Worm (Caenorhabditis elegans) whole organism, young adult: ENCODE results near the gene timm-17B.2.

Experiments used
- C17E4.6 ChIP-seq: fragments of 200-800 bp; sonication (Bioruptor generic); IDR thresholded peaks from 2 replicates; pipeline ENCODE4 v1.3.6; 2022; ENCODE audit warnings: missing genetic modification reagents, missing genetic modification characterization, missing compliant biosample characterization
- F10E7.11 ChIP-seq: sonication (generic microtip); optimal IDR thresholded peaks from 2 replicates; lab custom pipeline; 2017; ENCODE audit warnings: mild to moderate bottlenecking, missing genetic modification characterization, moderate library complexity, missing compliant biosample characterization
- F22D6.2 ChIP-seq: sonication (generic microtip); optimal IDR thresholded peaks from 2 replicates; lab custom pipeline; 2016; ENCODE audit warnings: mild to moderate bottlenecking, missing genetic modification characterization, missing compliant biosample characterization
- F37B4.10 ChIP-seq: fragments of 200-800 bp; sonication (Bioruptor generic); IDR thresholded peaks from 2 replicates; pipeline ENCODE4 v1.3.6; 2022; ENCODE audit warnings: missing genetic modification characterization, missing compliant biosample characterization
- T07F8.4 ChIP-seq: sonication (generic microtip); optimal IDR thresholded peaks from 2 replicates; lab custom pipeline; 2016; ENCODE audit warnings: mild to moderate bottlenecking, missing genetic modification characterization, moderate library complexity, missing compliant biosample characterization
- Y67H2A.10 ChIP-seq: fragments of 200-800 bp; sonication (Bioruptor generic); conservative IDR thresholded peaks from 2 replicates; pipeline ENCODE4 v1.3.6; 2022; ENCODE audit warnings: missing genetic modification reagents, missing genetic modification characterization, missing compliant biosample characterization
- Y79H2A.3 ChIP-seq: fragments of 200-800 bp; sonication (Bioruptor generic); conservative IDR thresholded peaks from 2 replicates; pipeline ENCODE4 v1.3.6; 2022; ENCODE audit warnings: missing genetic modification reagents, missing genetic modification characterization, missing compliant biosample characterization
- akir-1 ChIP-seq: fragments of 200-800 bp; sonication (Bioruptor generic); optimal IDR thresholded peaks from 2 replicates; lab custom pipeline; 2018; ENCODE audit warnings: mild to moderate bottlenecking, missing genetic modification characterization, moderate library complexity, missing compliant biosample characterization
- ama-1 ChIP-seq, 3 experiments: fragments of 150-350 bp in 1 of 3; sonication (generic microtip) in 2 of 3; optimal IDR thresholded peaks; 2 replicates each; lab custom pipeline; 2014 to 2018; ENCODE audit warnings: missing biosample characterization in 2 of 3, missing genetic modification characterization in 2 of 3, missing genetic modification reagents in 2 of 3
- aptf-2 ChIP-seq: fragments of 200-800 bp; sonication (Bioruptor generic); conservative IDR thresholded peaks from 2 replicates; pipeline ENCODE4 v1.3.6; 2022; ENCODE audit warnings: missing genetic modification reagents, missing genetic modification characterization, missing compliant biosample characterization
- athp-1 ChIP-seq: sonication (generic microtip); optimal IDR thresholded peaks from 2 replicates; lab custom pipeline; 2017; ENCODE audit warnings: mild to moderate bottlenecking, missing genetic modification characterization, missing compliant biosample characterization
- bed-2 ChIP-seq: fragments of 200-800 bp; sonication (Bioruptor generic); IDR thresholded peaks from 2 replicates; pipeline ENCODE4 v1.3.6; 2022; ENCODE audit warnings: missing genetic modification reagents, missing genetic modification characterization, missing compliant biosample characterization
- ceh-100 ChIP-seq: fragments of 200-800 bp; sonication (Bioruptor generic); IDR thresholded peaks from 2 replicates; pipeline ENCODE4 v1.3.6; 2022; ENCODE audit warnings: missing genetic modification reagents, missing genetic modification characterization, missing compliant biosample characterization
- ceh-58 ChIP-seq: fragments of 200-800 bp; sonication (Bioruptor generic); IDR thresholded peaks from 2 replicates; pipeline ENCODE4 v1.3.6; 2022; ENCODE audit warnings: missing genetic modification characterization, missing compliant biosample characterization
- chd-7 ChIP-seq: sonication (generic microtip); optimal IDR thresholded peaks from 2 replicates; lab custom pipeline; 2016; ENCODE audit warnings: mild to moderate bottlenecking, missing genetic modification characterization, moderate library complexity, missing compliant biosample characterization
- efl-1 ChIP-seq: fragments of 150-350 bp; optimal IDR thresholded peaks from 2 replicates; lab custom pipeline; 2014; ENCODE audit warnings: missing biosample characterization, missing genetic modification reagents, missing genetic modification characterization
- ets-4 ChIP-seq: fragments of 200-800 bp; sonication (Bioruptor generic); optimal IDR thresholded peaks from 2 replicates; lab custom pipeline; 2018; ENCODE audit warnings: mild to moderate bottlenecking, missing genetic modification characterization, missing compliant biosample characterization
- fkh-3 ChIP-seq: sonication (generic microtip); optimal IDR thresholded peaks from 2 replicates; lab custom pipeline; 2016; ENCODE audit warnings: mild to moderate bottlenecking, missing genetic modification characterization, missing compliant biosample characterization
- gei-17 ChIP-seq: fragments of 200-800 bp; sonication (Bioruptor generic); optimal IDR thresholded peaks from 2 replicates; lab custom pipeline; 2018; ENCODE audit warnings: mild to moderate bottlenecking, missing genetic modification characterization, missing compliant biosample characterization
- him-1 ChIP-seq: sonication (generic microtip); optimal IDR thresholded peaks from 2 replicates; lab custom pipeline; 2016; ENCODE audit warnings: missing genotype, missing genetic modification reagents, missing genetic modification characterization, missing compliant biosample characterization
- hlh-26 ChIP-seq: fragments of 200-800 bp; sonication (Bioruptor generic); conservative IDR thresholded peaks from 2 replicates; pipeline ENCODE4 v1.3.6; 2022; ENCODE audit warnings: missing genetic modification reagents, missing genetic modification characterization, missing compliant biosample characterization
- let-526 ChIP-seq: fragments of 200-800 bp; sonication (Bioruptor generic); IDR thresholded peaks from 2 replicates; pipeline ENCODE4 v1.3.6; 2022; ENCODE audit warnings: missing genetic modification reagents, missing genetic modification characterization, missing compliant biosample characterization
- lin-35 ChIP-seq, 3 experiments: fragments of 150-350 bp in 2 of 3; sonication (generic microtip) in 1 of 3; optimal IDR thresholded peaks; 2 replicates each; lab custom pipeline; 2014 to 2018; ENCODE audit warnings: missing biosample characterization in 3 of 3, missing genetic modification characterization in 3 of 3, missing genetic modification reagents in 3 of 3
- lsl-1 ChIP-seq: fragments of 200-800 bp; sonication (Bioruptor generic); optimal IDR thresholded peaks from 2 replicates; lab custom pipeline; 2018; ENCODE audit warnings: mild to moderate bottlenecking, missing genetic modification characterization, moderate library complexity, missing compliant biosample characterization
- lsy-27 ChIP-seq: sonication (generic microtip); optimal IDR thresholded peaks from 2 replicates; lab custom pipeline; 2017; ENCODE audit warnings: missing genetic modification characterization, mild to moderate bottlenecking, missing compliant biosample characterization, antibody characterized with exemption, missing genotype, borderline replicate concordance; ENCODE audit not compliant: insufficient read depth
- madf-10 ChIP-seq: sonication (generic microtip); optimal IDR thresholded peaks from 2 replicates; lab custom pipeline; 2016; ENCODE audit warnings: mild to moderate bottlenecking, missing genetic modification characterization, missing compliant biosample characterization
- mel-28 ChIP-seq: sonication (generic microtip); optimal IDR thresholded peaks from 2 replicates; lab custom pipeline; 2016; ENCODE audit warnings: borderline replicate concordance, mild to moderate bottlenecking, missing genetic modification characterization, missing compliant biosample characterization
- nfya-1 ChIP-seq: sonication (generic microtip); optimal IDR thresholded peaks from 2 replicates; lab custom pipeline; 2017; ENCODE audit warnings: antibody characterized with exemption, missing compliant biosample characterization, missing genetic modification characterization, borderline replicate concordance; ENCODE audit not compliant: insufficient read depth
- nfya-2 ChIP-seq: fragments of 200-800 bp; sonication (Bioruptor generic); IDR thresholded peaks from 2 replicates; pipeline ENCODE4 v1.3.6; 2022; ENCODE audit warnings: missing genetic modification reagents, missing genetic modification characterization, missing compliant biosample characterization
- nhr-120 ChIP-seq: fragments of 200-800 bp; sonication (Bioruptor generic); IDR thresholded peaks from 2 replicates; pipeline ENCODE4 v1.3.6; 2022; ENCODE audit warnings: missing genetic modification characterization, missing compliant biosample characterization
- nhr-27 ChIP-seq: fragments of 200-800 bp; sonication (Bioruptor generic); optimal IDR thresholded peaks from 2 replicates; lab custom pipeline; 2018; ENCODE audit warnings: mild to moderate bottlenecking, missing genetic modification characterization, moderate library complexity, missing compliant biosample characterization
- nhr-90 ChIP-seq: sonication (generic microtip); optimal IDR thresholded peaks from 2 replicates; lab custom pipeline; 2016; ENCODE audit warnings: missing genotype, mild to moderate bottlenecking, missing genetic modification characterization, missing compliant biosample characterization
- pbrm-1 ChIP-seq: fragments of 200-800 bp; sonication (Bioruptor generic); IDR thresholded peaks from 2 replicates; pipeline ENCODE4 v1.3.6; 2022; ENCODE audit warnings: missing genetic modification reagents, missing genetic modification characterization, missing compliant biosample characterization
- pha-4 ChIP-seq: fragments of 150-350 bp; sonication (generic microtip); optimal IDR thresholded peaks from 2 replicates; lab custom pipeline; 2014; ENCODE audit warnings: missing biosample characterization, missing genetic modification reagents, missing genetic modification characterization
- rec-8 ChIP-seq, 2 experiments: sonication (generic microtip); optimal IDR thresholded peaks; 2 replicates each; lab custom pipeline; 2016; ENCODE audit warnings: mild to moderate bottlenecking in 2 of 2, missing genetic modification characterization in 2 of 2, missing genetic modification reagents in 2 of 2, missing genotype in 2 of 2, missing biosample characterization in 1 of 2, missing compliant biosample characterization in 1 of 2, moderate library complexity in 1 of 2
- repo-1 ChIP-seq: sonication (generic microtip); optimal IDR thresholded peaks from 2 replicates; lab custom pipeline; 2017; ENCODE audit warnings: mild to moderate bottlenecking, missing genetic modification characterization, missing compliant biosample characterization
- sdz-38 ChIP-seq: sonication (generic microtip); optimal IDR thresholded peaks from 2 replicates; lab custom pipeline; 2016; ENCODE audit warnings: missing genotype, missing genetic modification characterization, missing compliant biosample characterization
- snpc-1.1 ChIP-seq: sonication (generic microtip); optimal IDR thresholded peaks from 2 replicates; lab custom pipeline; 2017; ENCODE audit warnings: missing genetic modification characterization, mild to moderate bottlenecking, missing compliant biosample characterization, antibody characterized with exemption, moderate library complexity, missing genotype, missing genetic modification reagents; ENCODE audit not compliant: insufficient read depth
- snpc-3.4 ChIP-seq: sonication (generic microtip); optimal IDR thresholded peaks from 2 replicates; lab custom pipeline; 2017; ENCODE audit warnings: missing genetic modification characterization, mild to moderate bottlenecking, missing compliant biosample characterization, antibody characterized with exemption, moderate library complexity, missing genotype, missing genetic modification reagents
- unc-130 ChIP-seq: sonication (generic microtip); optimal IDR thresholded peaks from 2 replicates; lab custom pipeline; 2016; ENCODE audit warnings: missing genetic modification reagents, missing genetic modification characterization, missing compliant biosample characterization
- unc-62 ChIP-seq: fragments of 150-350 bp; optimal IDR thresholded peaks from 2 replicates; lab custom pipeline; 2014; ENCODE audit warnings: missing biosample characterization, missing genetic modification reagents, missing genetic modification characterization
- zfh-2 ChIP-seq: fragments of 200-800 bp; sonication (Bioruptor generic); conservative IDR thresholded peaks from 2 replicates; pipeline ENCODE4 v1.3.6; 2022; ENCODE audit warnings: missing genetic modification reagents, missing genetic modification characterization, missing compliant biosample characterization
- ztf-28 ChIP-seq: fragments of 200-800 bp; sonication (Bioruptor generic); IDR thresholded peaks from 2 replicates; pipeline ENCODE4 v1.3.6; 2022; ENCODE audit warnings: missing genetic modification reagents, missing genetic modification characterization, missing compliant biosample characterization
- ztf-3 ChIP-seq: fragments of 200-800 bp; sonication (Bioruptor generic); optimal IDR thresholded peaks from 2 replicates; lab custom pipeline; 2018; ENCODE audit warnings: mild to moderate bottlenecking, missing genetic modification characterization, missing compliant biosample characterization
- ztf-6 ChIP-seq: fragments of 200-800 bp; sonication (Bioruptor generic); IDR thresholded peaks from 2 replicates; pipeline ENCODE4 v1.3.6; 2022; ENCODE audit warnings: missing genetic modification reagents, missing genetic modification characterization, missing compliant biosample characterization

The timm-17B.2 gene

ce11 chrIV:8431567-8432458 is 35.4 kb downstream of the timm-17B.2 start (continued):
- no peak for TF ChIP-seq nfya-1 (tag; lab: Kevin White, UChicago)
- TF ChIP-seq lsl-1 (GFP tag; lab: Kevin White, UChicago) = no peak
- no peak for TF ChIP-seq aptf-2 (GFP tag; lab: Robert Waterston, UW)
- no peak for TF ChIP-seq lsy-27 (tag; lab: Kevin White, UChicago)
- TF ChIP-seq zfh-2 (GFP tag; lab: Robert Waterston, UW) = no peak
- TF ChIP-seq pha-4 (tag; lab: Kevin White, UChicago) = no peak
- TF ChIP-seq let-526 (GFP tag; lab: Robert Waterston, UW) = peak; percentile 62; the same call in 1 of the 2 replicates
- TF ChIP-seq gei-17 (GFP tag; lab: Kevin White, UChicago) = peak; percentile 33
- peak; percentile 71 for TF ChIP-seq pbrm-1 (GFP tag; lab: Robert Waterston, UW)
- no peak for TF ChIP-seq hlh-26
- TF ChIP-seq ztf-3 (GFP tag; lab: Kevin White, UChicago) = no peak
- TF ChIP-seq efl-1 = no peak
- peak in 2 of 3 experiments; percentile 22 to 71 for TF ChIP-seq lin-35 (GFP tag; optimal IDR thresholded peaks at IDR 0.05; lab: Kevin White, UChicago)
- TF ChIP-seq ceh-100 (GFP tag; lab: Robert Waterston, UW) = peak; percentile 54
- peak; percentile 31 for TF ChIP-seq nhr-90 (tag; lab: Kevin White, UChicago)
- peak; percentile 57 for TF ChIP-seq chd-7 (tag; lab: Kevin White, UChicago)
- no peak for TF ChIP-seq unc-130
- no peak for TF ChIP-seq bed-2 (GFP tag; lab: Robert Waterston, UW)
- peak; percentile 94 for TF ChIP-seq unc-62 (GFP tag; lab: Kevin White, UChicago)
- TF ChIP-seq Y67H2A.10 (GFP tag; lab: Robert Waterston, UW) = peak; percentile 11; the same call in 1 of the 2 replicates
- peak; percentile 75 for TF ChIP-seq ets-4 (GFP tag; lab: Kevin White, UChicago)
- TF ChIP-seq F10E7.11 = no peak
- peak; percentile 90 for TF ChIP-seq ama-1 (optimal IDR thresholded peaks at IDR 0.05; lab: Kevin White, UChicago)
- TF ChIP-seq ama-1 (GFP tag; optimal IDR thresholded peaks at IDR 0.05; lab: Kevin White, UChicago) = peak; percentile 17 to 82
- no peak for TF ChIP-seq nfya-2
- no peak for TF ChIP-seq Y79H2A.3 (GFP tag; lab: Robert Waterston, UW)
- no peak for TF ChIP-seq rec-8 (tag; optimal IDR thresholded peaks at IDR 0.05; lab: Kevin White, UChicago)
- TF ChIP-seq athp-1 = peak; percentile 55
- TF ChIP-seq sdz-38 = no peak
- TF ChIP-seq snpc-3.4 (tag; lab: Kevin White, UChicago) = no peak
- TF ChIP-seq ceh-58 (GFP tag; lab: Robert Waterston, UW) = 0 out of 2 replicates have a peak, but pooled peaks have one; percentile 50
- TF ChIP-seq mel-28 (tag; lab: Kevin White, UChicago) = no peak
- TF ChIP-seq akir-1 (GFP tag; lab: Kevin White, UChicago) = no peak
- no peak; the same call in 1 of the 2 replicates for TF ChIP-seq ztf-6
- peak; percentile 12 for TF ChIP-seq F22D6.2 (tag; lab: Kevin White, UChicago)
- TF ChIP-seq repo-1 (tag; lab: Kevin White, UChicago) = no peak
- TF ChIP-seq madf-10 = peak; percentile 8
- TF ChIP-seq nhr-27 (tag; lab: Kevin White, UChicago) = no peak
- no peak for TF ChIP-seq T07F8.4 (tag; lab: Kevin White, UChicago)
- TF ChIP-seq nhr-120 = no peak
- TF ChIP-seq him-1 = no peak
- TF ChIP-seq snpc-1.1 = peak; percentile 1
- no peak for TF ChIP-seq F37B4.10 (GFP tag; lab: Robert Waterston, UW)
- no peak for TF ChIP-seq fkh-3 (tag; lab: Kevin White, UChicago)
- TF ChIP-seq ztf-28 (GFP tag; lab: Robert Waterston, UW) = no peak
- TF ChIP-seq C17E4.6 (GFP tag; lab: Robert Waterston, UW) = 0 out of 2 replicates have a peak, but pooled peaks have one; percentile 47
